Worm (Caenorhabditis elegans) whole organism, L3 larva: ENCODE measurements around the gene arx-4.

Experiments used
- R02D3.7 ChIP-seq: fragments of 150-350 bp; optimal IDR thresholded peaks from 2 replicates; lab custom pipeline; 2014; ENCODE audit warnings: missing biosample characterization, missing genetic modification characterization
- ZK546.5 ChIP-seq: sonication (generic microtip); optimal IDR thresholded peaks from 2 replicates; lab custom pipeline; 2017; ENCODE audit warnings: missing biosample characterization, missing genetic modification characterization
- ama-1 ChIP-seq: fragments of 150-350 bp; optimal IDR thresholded peaks from 2 replicates; lab custom pipeline; 2018
- ceh-16 ChIP-seq: sonication (generic microtip); optimal IDR thresholded peaks from 2 replicates; lab custom pipeline; 2017; ENCODE audit warnings: missing biosample characterization, missing genetic modification characterization
- ceh-82 ChIP-seq: fragments of 150-350 bp; optimal IDR thresholded peaks from 2 replicates; lab custom pipeline; 2014; ENCODE audit warnings: missing biosample characterization, missing genetic modification characterization
- ceh-9 ChIP-seq: sonication (generic microtip); optimal IDR thresholded peaks from 2 replicates; lab custom pipeline; 2018; ENCODE audit warnings: missing biosample characterization, missing genetic modification characterization
- daf-12 ChIP-seq: fragments of 150-350 bp; optimal IDR thresholded peaks from 2 replicates; lab custom pipeline; 2014; ENCODE audit warnings: missing biosample characterization, missing genetic modification reagents, missing genetic modification characterization
- egl-5 ChIP-seq: fragments of 150-350 bp; optimal IDR thresholded peaks from 2 replicates; lab custom pipeline; 2017; ENCODE audit warnings: missing biosample characterization, missing genetic modification reagents, missing genetic modification characterization, inconsistent platforms
- elt-1 ChIP-seq: fragments of 150-350 bp; optimal IDR thresholded peaks from 2 replicates; lab custom pipeline; 2014; ENCODE audit warnings: missing biosample characterization, missing genetic modification characterization
- elt-2 ChIP-seq: sonication (generic microtip); optimal IDR thresholded peaks from 2 replicates; lab custom pipeline; 2016; ENCODE audit warnings: missing genetic modification reagents, mild to moderate bottlenecking, missing genetic modification characterization, missing compliant biosample characterization
- eor-1 ChIP-seq, 2 experiments: fragments of 150-350 bp; optimal IDR thresholded peaks; 2 replicates each; lab custom pipeline; 2014 to 2018; ENCODE audit warnings: missing biosample characterization in 2 of 2, missing genetic modification characterization in 2 of 2
- fkh-10 ChIP-seq: sonication (generic microtip); optimal IDR thresholded peaks from 2 replicates; lab custom pipeline; 2017; ENCODE audit warnings: missing biosample characterization, missing genetic modification reagents, missing genetic modification characterization
- fkh-2 ChIP-seq: fragments of 150-350 bp; optimal IDR thresholded peaks from 2 replicates; lab custom pipeline; 2014; ENCODE audit warnings: missing biosample characterization, missing genetic modification reagents, missing genetic modification characterization
- fos-1 ChIP-seq: fragments of 150-350 bp; optimal IDR thresholded peaks from 2 replicates; lab custom pipeline; 2014; ENCODE audit warnings: missing biosample characterization, missing genetic modification characterization
- hmg-11 ChIP-seq: sonication (generic microtip); optimal IDR thresholded peaks from 2 replicates; lab custom pipeline; 2016; ENCODE audit warnings: missing genetic modification characterization, missing compliant biosample characterization
- jun-1 ChIP-seq: fragments of 150-350 bp; optimal IDR thresholded peaks from 2 replicates; lab custom pipeline; 2014; ENCODE audit warnings: missing biosample characterization, missing genetic modification reagents, missing genetic modification characterization
- lin-15B ChIP-seq: fragments of 150-350 bp; optimal IDR thresholded peaks from 2 replicates; lab custom pipeline; 2014; ENCODE audit warnings: missing biosample characterization, missing genetic modification characterization
- lin-39 ChIP-seq: fragments of 150-350 bp; optimal IDR thresholded peaks from 2 replicates; lab custom pipeline; 2018; ENCODE audit warnings: missing biosample characterization, missing genetic modification reagents, missing genetic modification characterization
- mdl-1 ChIP-seq: fragments of 150-350 bp; optimal IDR thresholded peaks from 2 replicates; lab custom pipeline; 2014; ENCODE audit warnings: missing biosample characterization, missing genetic modification characterization
- nfya-1 ChIP-seq: sonication (generic microtip); optimal IDR thresholded peaks from 2 replicates; lab custom pipeline; 2017; ENCODE audit warnings: missing genetic modification characterization, mild to moderate bottlenecking, missing compliant biosample characterization, antibody characterized with exemption, moderate library complexity; ENCODE audit not compliant: insufficient read depth
- nhr-11 ChIP-seq: fragments of 150-350 bp; optimal IDR thresholded peaks from 2 replicates; lab custom pipeline; 2014; ENCODE audit warnings: missing biosample characterization, missing genetic modification characterization
- nhr-12 ChIP-seq: fragments of 150-350 bp; optimal IDR thresholded peaks from 2 replicates; lab custom pipeline; 2014; ENCODE audit warnings: missing biosample characterization, missing genetic modification characterization
- nhr-237 ChIP-seq: fragments of 150-350 bp; optimal IDR thresholded peaks from 2 replicates; lab custom pipeline; 2014; ENCODE audit warnings: missing biosample characterization, missing genetic modification characterization
- nhr-25 ChIP-seq: sonication (generic microtip); optimal IDR thresholded peaks from 2 replicates; lab custom pipeline; 2017; ENCODE audit warnings: missing biosample characterization, missing genetic modification characterization
- nhr-28 ChIP-seq: fragments of 150-350 bp; optimal IDR thresholded peaks from 2 replicates; lab custom pipeline; 2014; ENCODE audit warnings: missing biosample characterization, missing genetic modification characterization
- nhr-43 ChIP-seq: sonication (generic microtip); optimal IDR thresholded peaks from 2 replicates; lab custom pipeline; 2016; ENCODE audit warnings: mild to moderate bottlenecking, missing genetic modification characterization, missing compliant biosample characterization; ENCODE audit not compliant: poor library complexity, severe bottlenecking
- nhr-67 ChIP-seq: fragments of 150-350 bp; optimal IDR thresholded peaks from 2 replicates; lab custom pipeline; 2014; ENCODE audit warnings: missing biosample characterization, missing genetic modification characterization
- nhr-77 ChIP-seq: fragments of 150-350 bp; optimal IDR thresholded peaks from 2 replicates; lab custom pipeline; 2014; ENCODE audit warnings: missing biosample characterization, missing genetic modification characterization
- pha-4 ChIP-seq: fragments of 150-350 bp; optimal IDR thresholded peaks from 2 replicates; lab custom pipeline; 2014; ENCODE audit warnings: missing biosample characterization, missing genetic modification reagents, missing genetic modification characterization
- pqm-1 ChIP-seq: fragments of 150-350 bp; optimal IDR thresholded peaks from 2 replicates; lab custom pipeline; 2017; ENCODE audit warnings: missing biosample characterization, missing genetic modification characterization, inconsistent platforms
- sea-2 ChIP-seq: fragments of 150-350 bp; sonication (generic microtip); optimal IDR thresholded peaks from 4 replicates; lab custom pipeline; 2014; ENCODE audit warnings: missing biosample characterization, missing genetic modification reagents, missing genetic modification characterization
- snpc-4 ChIP-seq: fragments of 150-350 bp; optimal IDR thresholded peaks from 2 replicates; lab custom pipeline; 2014; ENCODE audit warnings: missing biosample characterization, missing genetic modification characterization
- tbx-2 ChIP-seq: sonication (generic microtip); optimal IDR thresholded peaks from 2 replicates; lab custom pipeline; 2016; ENCODE audit warnings: mild to moderate bottlenecking, missing genetic modification characterization, missing compliant biosample characterization
- unc-62 ChIP-seq: fragments of 150-350 bp; sonication (generic microtip); optimal IDR thresholded peaks from 4 replicates; lab custom pipeline; 2014; ENCODE audit warnings: missing biosample characterization, missing genetic modification reagents, missing genetic modification characterization
- zag-1 ChIP-seq: fragments of 150-350 bp; optimal IDR thresholded peaks from 2 replicates; lab custom pipeline; 2014; ENCODE audit warnings: missing biosample characterization, missing genetic modification characterization
- ztf-11 ChIP-seq: fragments of 150-350 bp; optimal IDR thresholded peaks from 2 replicates; lab custom pipeline; 2014; ENCODE audit warnings: missing biosample characterization, missing genetic modification characterization
- ztf-4 ChIP-seq: fragments of 150-350 bp; optimal IDR thresholded peaks from 2 replicates; lab custom pipeline; 2014; ENCODE audit warnings: missing biosample characterization, missing genetic modification characterization

arx-4 gene

DNA sequence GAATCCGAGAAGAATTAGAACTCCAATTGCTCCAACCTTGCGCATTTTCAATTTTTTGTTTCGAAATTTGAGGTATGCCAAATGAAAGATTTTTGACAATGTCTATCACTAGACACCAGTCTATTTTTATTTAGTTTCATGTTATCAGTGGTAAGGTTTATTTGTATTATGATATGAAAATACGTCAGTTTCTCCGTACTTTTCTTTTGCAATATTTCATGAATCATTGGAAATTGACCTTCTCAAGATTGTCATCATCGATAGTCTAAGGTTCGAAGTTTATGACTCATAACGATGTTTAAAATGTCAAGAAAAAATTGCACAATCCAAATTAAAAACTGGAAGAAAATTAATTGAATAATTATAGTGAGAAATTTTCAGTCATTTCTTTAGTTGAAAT is 11.3 kb downstream of the arx-4 start, which contains the start of gene clc-19:
Gene clc-19 (minus strand): TSS at position 135 of the 400 bp plus-strand sequence.
- TF ChIP-seq pqm-1, result peak; percentile 90
- TF ChIP-seq eor-1 (tag; optimal IDR thresholded peaks at IDR 0.05; lab: Kevin White, UChicago), result no peak
- TF ChIP-seq nhr-11, result no peak
- no peak for TF ChIP-seq jun-1 (tag; lab: Kevin White, UChicago)
- TF ChIP-seq unc-62 (GFP tag; lab: Kevin White, UChicago), result no peak
- TF ChIP-seq ZK546.5 (tag; lab: Kevin White, UChicago), result no peak
- TF ChIP-seq pha-4 (tag; lab: Kevin White, UChicago), result no peak
- no peak for TF ChIP-seq tbx-2 (tag; lab: Kevin White, UChicago)
- TF ChIP-seq nhr-237 (tag; lab: Kevin White, UChicago), result no peak
- TF ChIP-seq elt-2 (tag; lab: Kevin White, UChicago), result peak; percentile 30
- no peak for TF ChIP-seq nhr-67
- TF ChIP-seq fos-1 (tag; lab: Kevin White, UChicago), result no peak
- no peak for TF ChIP-seq ama-1
- no peak for TF ChIP-seq lin-15B (tag; lab: Kevin White, UChicago)
- no peak for TF ChIP-seq sea-2 (GFP tag; lab: Kevin White, UChicago)

DNA sequence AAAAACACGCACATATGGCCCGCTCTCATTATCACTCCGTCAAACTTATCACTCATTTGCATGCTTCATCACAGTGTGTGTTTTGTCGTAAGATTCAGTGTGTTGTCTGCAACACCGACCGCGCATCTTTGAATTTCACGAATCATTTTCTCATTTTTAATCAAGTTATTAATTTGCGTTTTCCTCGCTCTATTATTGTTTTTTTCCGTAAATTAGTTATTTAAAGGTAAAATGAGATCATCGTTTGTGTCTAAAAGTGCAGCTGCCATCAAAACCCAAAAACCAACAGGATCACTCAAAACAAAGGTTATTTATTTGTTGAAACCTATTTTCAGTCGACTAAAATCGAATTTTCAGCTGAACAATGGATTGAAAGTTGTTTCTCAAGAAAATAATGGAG is 17.5 kb downstream of the arx-4 start, which contains the start of the genes T24C4.5 and ucr-2.3:
Gene T24C4.5 (minus strand): TSS at position 101 of the 400 bp plus-strand sequence.
Gene ucr-2.3 (plus strand): TSS at position 227 of the 400 bp plus-strand sequence.
- TF ChIP-seq ceh-82 (no peak), fkh-2 (tag; lab: Kevin White, UChicago) (no peak), mdl-1 (tag; lab: Kevin White, UChicago) (no peak), zag-1 (tag; lab: Kevin White, UChicago) (no peak), nhr-12 (tag; lab: Kevin White, UChicago) (no peak), ama-1 (no peak), R02D3.7 (no peak), nhr-11 (no peak), ceh-9 (tag; lab: Kevin White, UChicago) (no peak), lin-39 (tag; lab: Kevin White, UChicago) (no peak), lin-15B (tag; lab: Kevin White, UChicago) (no peak), ZK546.5 (tag; lab: Kevin White, UChicago) (no peak), ceh-16 (tag; lab: Kevin White, UChicago) (no peak), egl-5 (tag; lab: Kevin White, UChicago) (no peak), nhr-28 (tag; lab: Kevin White, UChicago) (no peak), nhr-25 (tag; lab: Kevin White, UChicago) (no peak), fos-1 (tag; lab: Kevin White, UChicago) (no peak), elt-1 (no peak), jun-1 (tag; lab: Kevin White, UChicago) (no peak)

DNA sequence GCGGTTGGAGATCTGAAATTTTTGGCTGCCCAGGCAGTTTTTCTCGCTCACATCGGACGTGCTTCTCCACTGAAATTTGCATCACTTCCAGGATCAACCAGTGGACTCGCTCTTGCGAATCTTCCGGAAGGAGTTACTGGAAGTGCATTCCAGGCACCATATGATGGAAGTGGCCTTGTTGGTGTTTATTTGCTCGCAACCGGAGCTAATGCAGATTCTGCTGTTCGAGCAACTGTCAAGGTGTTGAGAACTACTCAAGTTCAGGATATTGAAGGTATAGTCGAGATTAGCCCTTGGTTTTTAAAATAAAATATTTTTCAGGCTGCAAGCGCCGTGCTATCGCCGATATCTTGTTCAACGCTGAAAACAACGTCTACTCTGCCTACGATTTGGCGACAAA is 18.7 kb downstream of the arx-4 start:
- no peak for TF ChIP-seq nhr-237 (tag; lab: Kevin White, UChicago)
- peak; percentile 8 for TF ChIP-seq nhr-43 (tag; lab: Kevin White, UChicago)
- TF ChIP-seq nhr-12 (tag; lab: Kevin White, UChicago), result no peak

DNA sequence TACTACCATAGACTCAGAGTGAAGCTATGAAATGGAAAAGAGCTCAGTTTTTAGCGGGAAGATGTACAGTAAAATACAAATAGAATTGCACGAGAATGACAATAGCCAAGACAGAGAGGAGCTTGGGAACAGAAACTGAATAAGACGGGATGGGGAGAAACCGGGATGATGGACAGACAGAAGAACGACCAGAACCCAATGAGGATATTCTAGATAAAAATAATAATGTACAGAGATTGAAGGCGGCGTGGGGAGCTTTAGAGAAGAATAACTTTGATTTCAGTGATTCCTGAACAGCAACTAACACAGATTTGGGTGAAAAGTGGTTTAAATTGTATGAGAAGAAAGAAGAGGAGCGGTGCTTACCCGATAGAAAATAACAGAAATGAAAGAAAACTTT is 19.4 kb downstream of the arx-4 start:
- TF ChIP-seq jun-1 (tag; lab: Kevin White, UChicago) (no peak), daf-12 (no peak), elt-2 (tag; lab: Kevin White, UChicago) (no peak), nhr-11 (no peak)

DNA sequence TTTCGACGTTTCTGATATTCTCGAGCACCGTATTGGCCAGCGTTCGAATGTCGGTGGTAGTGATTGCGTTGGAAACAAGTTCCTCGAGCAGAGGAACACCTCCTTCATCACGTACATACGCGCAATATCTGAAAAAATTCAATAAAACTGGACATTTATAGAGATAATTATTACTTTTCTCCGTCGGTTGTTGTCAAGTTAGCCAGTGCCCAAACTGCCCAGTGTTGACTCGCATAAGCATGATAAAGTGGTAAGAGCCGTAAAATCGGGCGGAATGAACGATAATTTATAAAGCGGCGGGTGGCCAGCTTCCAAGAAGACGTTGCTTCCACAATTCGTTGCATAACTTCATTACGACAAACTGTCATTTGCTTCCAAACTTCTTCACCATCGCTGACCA is 21.5 kb downstream of the arx-4 start:
- TF ChIP-seq nfya-1 (tag; lab: Kevin White, UChicago) (no peak), egl-5 (tag; lab: Kevin White, UChicago) (no peak), sea-2 (GFP tag; lab: Kevin White, UChicago) (no peak), R02D3.7 (no peak), pha-4 (tag; lab: Kevin White, UChicago) (no peak), fkh-10 (GFP tag; lab: Kevin White, UChicago) (no peak), nhr-43 (tag; lab: Kevin White, UChicago) (no peak), nhr-67 (no peak), nhr-77 (tag; lab: Kevin White, UChicago) (no peak), mdl-1 (tag; lab: Kevin White, UChicago) (no peak), ztf-4 (no peak), jun-1 (tag; lab: Kevin White, UChicago) (no peak), ztf-11 (tag; lab: Kevin White, UChicago) (no peak), lin-39 (tag; lab: Kevin White, UChicago) (no peak), snpc-4 (tag; lab: Kevin White, UChicago) (no peak), hmg-11 (tag; lab: Kevin White, UChicago) (no peak)
